Worm (Caenorhabditis elegans) whole organism, L4 larva: Measurements from ENCODE around the gene T14G8.2.

Experiments used
- daf-12 ChIP-seq: fragments of 150-350 bp; optimal IDR thresholded peaks from 2 replicates; lab custom pipeline; 2014; ENCODE audit warnings: missing biosample characterization, missing genetic modification reagents, missing genetic modification characterization
- ztf-11 ChIP-seq: fragments of 150-350 bp; optimal IDR thresholded peaks from 2 replicates; lab custom pipeline; 2014; ENCODE audit warnings: missing biosample characterization, missing genetic modification characterization

DNA sequence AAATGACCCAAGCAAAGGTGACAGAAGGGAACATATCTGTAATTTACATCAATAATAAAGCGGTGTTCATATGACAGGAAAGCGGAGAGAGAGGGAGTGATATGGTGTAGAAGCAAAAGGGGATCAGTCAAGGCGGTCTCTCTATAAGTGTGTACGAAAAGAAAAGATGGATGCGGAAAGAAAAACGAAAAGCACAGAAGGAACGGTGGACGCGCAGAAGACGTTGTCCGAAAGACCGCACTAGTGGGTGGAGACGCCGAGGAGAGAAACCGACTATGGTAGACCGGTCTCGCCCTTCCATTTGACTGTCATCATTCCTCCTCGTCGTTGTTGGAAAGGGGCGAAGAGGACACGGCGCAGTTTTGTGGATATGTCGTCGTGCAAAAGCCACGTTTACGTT lies 14.8 kb upstream of the T14G8.2 start, which contains the start of gene C52G5.2:
- TF ChIP-seq ztf-11 (no peak), daf-12 (tag; lab: Kevin White, UChicago) (no peak)
